Fruit fly (Drosophila melanogaster): ENCODE data around the gene pasha.
A peak's percentile ranks its signal among the peaks of the same experiment; 100 is the strongest.

Gene pasha

DNA sequence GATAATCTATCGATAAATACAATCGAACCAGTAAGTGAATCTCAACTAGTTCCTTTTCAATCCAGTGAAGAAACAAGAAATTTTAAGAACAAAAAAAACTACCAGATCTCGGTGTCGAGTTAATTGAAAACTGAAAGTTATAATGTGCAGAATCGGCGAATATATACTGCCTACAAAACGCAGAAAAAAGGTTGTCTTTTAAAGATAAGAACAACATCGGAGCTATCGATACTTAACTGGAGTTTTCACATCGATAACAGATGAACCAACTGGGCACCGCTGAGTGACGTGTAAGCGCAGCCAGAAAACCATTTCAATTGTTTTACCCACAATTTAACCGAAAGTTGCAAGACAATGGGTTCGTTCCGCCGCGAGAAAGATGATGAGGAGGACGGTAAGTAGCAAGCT, 45.9 kb upstream of the pasha start, which contains the start of gene gammaCOP (continued):
- TF ChIP-seq inv (GFP tag; IDR thresholded peaks at IDR 0.05; ENCODE audit: partially characterized antibody) (peak; percentile 85), Hr3 (GFP tag; optimal IDR thresholded peaks at IDR 0.05) (no peak), nerfin-2 (GFP tag; IDR thresholded peaks at IDR 0.05; ENCODE audit: partially characterized antibody) (peak; percentile 79), chm (GFP tag; IDR thresholded peaks at IDR 0.05) (no peak), E2f2 (GFP tag; IDR thresholded peaks at IDR 0.05) (peak; percentile 91), Blimp-1 (GFP tag; optimal IDR thresholded peaks at IDR 0.05) (no peak), cwo (GFP tag; optimal IDR thresholded peaks at IDR 0.05) (no peak), trem (tag; optimal IDR thresholded peaks at IDR 0.05) (peak; percentile 71), esg (GFP tag; conservative IDR thresholded peaks at IDR 0.05) (no peak), YL-1 (GFP tag; optimal IDR thresholded peaks at IDR 0.05) (peak; percentile 68), mld (GFP tag; IDR thresholded peaks at IDR 0.05; ENCODE audit: partially characterized antibody) (peak; percentile 36; the same call in 1 of the 3 replicates), lilli (GFP tag; optimal IDR thresholded peaks at IDR 0.05) (peak; percentile 14), dpn (GFP tag; optimal IDR thresholded peaks at IDR 0.05) (peak in 1 of 2 experiments; percentile 9), Sin3A (optimal IDR thresholded peaks at IDR 0.05) (peak; percentile 37), H2.0 (GFP tag; IDR thresholded peaks at IDR 0.05) (no peak), HLH4C (GFP tag; IDR thresholded peaks at IDR 0.05; ENCODE audit: partially characterized antibody) (peak; percentile 92), CG7987 (GFP tag; optimal IDR thresholded peaks at IDR 0.05) (no peak), HmgD (GFP tag; optimal IDR thresholded peaks at IDR 0.05) (peak; percentile 17), zfh2 (GFP tag; optimal IDR thresholded peaks at IDR 0.05) (peak; percentile 2), ham (GFP tag; IDR thresholded peaks at IDR 0.05) (no peak), bowl (GFP tag; IDR thresholded peaks at IDR 0.05) (no peak), CG9727 (GFP tag; optimal IDR thresholded peaks at IDR 0.05) (peak; percentile 9), ems (GFP tag; optimal IDR thresholded peaks at IDR 0.05) (peak; percentile 15), hb (GFP tag; IDR thresholded peaks at IDR 0.05; ENCODE audit: partially characterized antibody) (peak; percentile 80), CG13287 (GFP tag; IDR thresholded peaks at IDR 0.05; ENCODE audit: partially characterized antibody) (peak; percentile 98), otp (GFP tag; IDR thresholded peaks at IDR 0.05) (no peak), vnd (GFP tag; IDR thresholded peaks at IDR 0.05; ENCODE audit: partially characterized antibody) (peak; percentile 89), CG18619 (GFP tag; optimal IDR thresholded peaks at IDR 0.05) (no peak), CG4328 (GFP tag; optimal IDR thresholded peaks at IDR 0.05) (no peak), CG2120 (GFP tag; optimal IDR thresholded peaks at IDR 0.05) (no peak), Med (GFP tag) (peak; percentile 79), CG8290 (GFP tag; optimal IDR thresholded peaks at IDR 0.05) (peak; percentile 21), CG8290 (tag; optimal IDR thresholded peaks at IDR 0.05) (no peak), HLHmδ (GFP tag; optimal IDR thresholded peaks at IDR 0.05) (no peak), ewg (GFP tag; optimal IDR thresholded peaks at IDR 0.05) (no peak), CG10267 (tag; optimal IDR thresholded peaks at IDR 0.05) (no peak), Ssrp (tag; optimal IDR thresholded peaks at IDR 0.05) (no peak), CG6254 (GFP tag; optimal IDR thresholded peaks at IDR 0.05) (no peak), MBD-R2 (GFP tag; IDR thresholded peaks at IDR 0.05) (peak; percentile 43), exex (tag; optimal IDR thresholded peaks at IDR 0.05) (no peak), ranshi (GFP tag; IDR thresholded peaks at IDR 0.05) (no peak), cad (GFP tag; optimal IDR thresholded peaks at IDR 0.05) (no peak), CG7372 (GFP tag; IDR thresholded peaks at IDR 0.05) (no peak), CG4820 (GFP tag; optimal IDR thresholded peaks at IDR 0.05) (no peak), CG13624 (GFP tag; optimal IDR thresholded peaks at IDR 0.05) (peak; percentile 55), CG6791 (GFP tag; IDR thresholded peaks at IDR 0.05; ENCODE audit: partially characterized antibody) (peak; percentile 78; the same call in 2 of the 3 replicates), Lhr (GFP tag; optimal IDR thresholded peaks at IDR 0.05) (no peak), Doc3 (GFP tag; IDR thresholded peaks at IDR 0.05; ENCODE audit: partially characterized antibody) (peak; percentile 92), CG4617 (GFP tag; optimal IDR thresholded peaks at IDR 0.05; ENCODE audit: borderline replicate concordance) (peak; percentile 42), sens (GFP tag) (peak; percentile 53), seq (GFP tag; IDR thresholded peaks at IDR 0.05) (no peak)

All from whole organism, embryonic.